Worm (Caenorhabditis elegans) whole organism, midembryonic: Measurements from ENCODE around the gene F59A1.6.

Experiments used
- T22C8.4 ChIP-seq: fragments of 200-800 bp; sonication (Bioruptor generic); IDR thresholded peaks from 2 replicates; pipeline ENCODE4 v1.3.6; 2022; ENCODE audit warnings: missing genetic modification characterization, missing compliant biosample characterization
- cog-1 ChIP-seq: sonication (generic microtip); optimal IDR thresholded peaks from 2 replicates; lab custom pipeline; 2016; ENCODE audit warnings: missing genetic modification characterization, missing compliant biosample characterization
- tab-1 ChIP-seq: fragments of 200-800 bp; sonication (Bioruptor generic); IDR thresholded peaks from 2 replicates; pipeline ENCODE4 v1.3.6; 2022; ENCODE audit warnings: missing genetic modification characterization, missing compliant biosample characterization
- ztf-23 ChIP-seq: fragments of 200-800 bp; sonication (Bioruptor generic); IDR thresholded peaks from 2 replicates; pipeline ENCODE4 v1.3.6; 2022; ENCODE audit warnings: missing genetic modification reagents, missing genetic modification characterization, missing compliant biosample characterization
- ztf-29 ChIP-seq: fragments of 200-800 bp; sonication (Bioruptor generic); IDR thresholded peaks from 2 replicates; pipeline ENCODE4 v1.3.6; 2022; ENCODE audit warnings: missing genetic modification reagents, missing genetic modification characterization, missing compliant biosample characterization

ce11 chrV:17700728-17701262, 15.9 kb downstream of the F59A1.6 start, which contains the start of the genes Y26G10.5 and srh-32:
- no peak for TF ChIP-seq ztf-29
- TF ChIP-seq cog-1 (tag; lab: Kevin White, UChicago) = no peak
- no peak for TF ChIP-seq tab-1 (GFP tag; lab: Robert Waterston, UW)
- no peak for TF ChIP-seq T22C8.4 (GFP tag; lab: Robert Waterston, UW)
- TF ChIP-seq ztf-23 (GFP tag; lab: Robert Waterston, UW) = no peak
